Fruit fly (Drosophila melanogaster): ENCODE measurements around the gene Cpr65Ax1.
A peak's percentile ranks its signal among the peaks of the same experiment; 100 is the strongest.

The Cpr65Ax1 gene

dm6 chr3L:6139924-6140574, 7.7 kb downstream of the Cpr65Ax1 start, which contains the start of gene Cpr65Av (continued):
- TF ChIP-seq CG13775 (GFP tag; optimal IDR thresholded peaks at IDR 0.05) (no peak), fd64A (GFP tag; optimal IDR thresholded peaks at IDR 0.05) (peak; percentile 16), Bdp1 (GFP tag; optimal IDR thresholded peaks at IDR 0.05) (no peak), schlank (tag; optimal IDR thresholded peaks at IDR 0.05) (no peak), CG10209 (GFP tag; optimal IDR thresholded peaks at IDR 0.05) (peak; percentile 10), CG14667 (GFP tag; IDR thresholded peaks at IDR 0.05) (no peak), Atf6 (GFP tag; IDR thresholded peaks at IDR 0.05) (no peak), Hand (GFP tag; optimal IDR thresholded peaks at IDR 0.05) (no peak), esg (GFP tag; conservative IDR thresholded peaks at IDR 0.05) (no peak), wek (GFP tag; optimal IDR thresholded peaks at IDR 0.05) (peak; percentile 50), yki (optimal IDR thresholded peaks at IDR 0.05) (no peak), Rfx (GFP tag; IDR thresholded peaks at IDR 0.05) (no peak), CG30403 (GFP tag; optimal IDR thresholded peaks at IDR 0.05) (no peak), CG6654 (GFP tag; optimal IDR thresholded peaks at IDR 0.05) (no peak), CG2712 (tag; optimal IDR thresholded peaks at IDR 0.05) (no peak), CG2678 (tag; optimal IDR thresholded peaks at IDR 0.05) (peak; percentile 27), CG4820 (GFP tag; optimal IDR thresholded peaks at IDR 0.05) (no peak), CG17912 (GFP tag; optimal IDR thresholded peaks at IDR 0.05) (peak; percentile 13), CG30020 (tag; optimal IDR thresholded peaks at IDR 0.05) (no peak), dmrt99B (tag; optimal IDR thresholded peaks at IDR 0.05) (peak; percentile 59), CG9817 (tag; optimal IDR thresholded peaks at IDR 0.05) (no peak), otp (GFP tag; IDR thresholded peaks at IDR 0.05) (peak; percentile 17; the same call in 1 of the 3 replicates), sens-2 (GFP tag; IDR thresholded peaks at IDR 0.05) (no peak), Spps (tag; optimal IDR thresholded peaks at IDR 0.05) (no peak), Ptx1 (GFP tag; IDR thresholded peaks at IDR 0.05) (no peak), Trl (optimal IDR thresholded peaks at IDR 0.05) (no peak), Trl (GFP tag; optimal IDR thresholded peaks at IDR 0.05) (no peak), croc (GFP tag; conservative IDR thresholded peaks at IDR 0.05) (no peak), abd-A (tag; optimal IDR thresholded peaks at IDR 0.05) (no peak), CG15479 (GFP tag; optimal IDR thresholded peaks at IDR 0.05) (no peak), CG31388 (GFP tag; optimal IDR thresholded peaks at IDR 0.05) (no peak), CG9437 (GFP tag; optimal IDR thresholded peaks at IDR 0.05) (no peak), Med (GFP tag) (peak; percentile 52), kah (GFP tag; optimal IDR thresholded peaks at IDR 0.05) (no peak), CG11456 (GFP tag; IDR thresholded peaks at IDR 0.05) (no peak), CG8924 (tag; optimal IDR thresholded peaks at IDR 0.05) (no peak), hkb (optimal IDR thresholded peaks at IDR 0.05) (no peak), hkb (GFP tag; IDR thresholded peaks at IDR 0.05) (peak; percentile 28; the same call in 1 of the 2 replicates), CG9876 (GFP tag; optimal IDR thresholded peaks at IDR 0.05) (no peak), zen2 (GFP tag; IDR thresholded peaks at IDR 0.05; ENCODE audit: partially characterized antibody) (no peak), stwl (tag; optimal IDR thresholded peaks at IDR 0.05) (no peak), lab (GFP tag; optimal IDR thresholded peaks at IDR 0.05) (peak; percentile 25), CG6272 (GFP tag; IDR thresholded peaks at IDR 0.05) (no peak), gem (tag; optimal IDR thresholded peaks at IDR 0.05) (peak; percentile 32), CG33213 (GFP tag; optimal IDR thresholded peaks at IDR 0.05) (no peak), CG2875 (GFP tag; optimal IDR thresholded peaks at IDR 0.05) (peak; percentile 37), sim (GFP tag; IDR thresholded peaks at IDR 0.05) (no peak), C15 (GFP tag; IDR thresholded peaks at IDR 0.05) (no peak), Sry-δ (GFP tag; optimal IDR thresholded peaks at IDR 0.05) (no peak), amos (GFP tag; IDR thresholded peaks at IDR 0.05; ENCODE audit: partially characterized antibody) (no peak), CG2202 (tag; optimal IDR thresholded peaks at IDR 0.05) (no peak), CG13624 (GFP tag; optimal IDR thresholded peaks at IDR 0.05) (no peak)
